Worm (Caenorhabditis elegans) whole organism, L3 larva: ENCODE data around the gene sulp-4.

Source experiments
- elt-1 ChIP-seq: fragments of 150-350 bp; optimal IDR thresholded peaks from 2 replicates; lab custom pipeline; 2014; ENCODE audit warnings: missing biosample characterization, missing genetic modification characterization
- fos-1 ChIP-seq: fragments of 150-350 bp; optimal IDR thresholded peaks from 2 replicates; lab custom pipeline; 2014; ENCODE audit warnings: missing biosample characterization, missing genetic modification characterization
- lsy-12 ChIP-seq: sonication (generic microtip); optimal IDR thresholded peaks from 2 replicates; lab custom pipeline; 2016; ENCODE audit warnings: mild to moderate bottlenecking, missing genetic modification characterization, missing compliant biosample characterization
- nfya-1 ChIP-seq: sonication (generic microtip); optimal IDR thresholded peaks from 2 replicates; lab custom pipeline; 2017; ENCODE audit warnings: missing genetic modification characterization, mild to moderate bottlenecking, missing compliant biosample characterization, antibody characterized with exemption, moderate library complexity; ENCODE audit not compliant: insufficient read depth
- nhr-12 ChIP-seq: fragments of 150-350 bp; optimal IDR thresholded peaks from 2 replicates; lab custom pipeline; 2014; ENCODE audit warnings: missing biosample characterization, missing genetic modification characterization
- nhr-25 ChIP-seq: sonication (generic microtip); optimal IDR thresholded peaks from 2 replicates; lab custom pipeline; 2017; ENCODE audit warnings: missing biosample characterization, missing genetic modification characterization
- nhr-28 ChIP-seq: fragments of 150-350 bp; optimal IDR thresholded peaks from 2 replicates; lab custom pipeline; 2014; ENCODE audit warnings: missing biosample characterization, missing genetic modification characterization
- snpc-4 ChIP-seq: fragments of 150-350 bp; optimal IDR thresholded peaks from 2 replicates; lab custom pipeline; 2014; ENCODE audit warnings: missing biosample characterization, missing genetic modification characterization

DNA sequence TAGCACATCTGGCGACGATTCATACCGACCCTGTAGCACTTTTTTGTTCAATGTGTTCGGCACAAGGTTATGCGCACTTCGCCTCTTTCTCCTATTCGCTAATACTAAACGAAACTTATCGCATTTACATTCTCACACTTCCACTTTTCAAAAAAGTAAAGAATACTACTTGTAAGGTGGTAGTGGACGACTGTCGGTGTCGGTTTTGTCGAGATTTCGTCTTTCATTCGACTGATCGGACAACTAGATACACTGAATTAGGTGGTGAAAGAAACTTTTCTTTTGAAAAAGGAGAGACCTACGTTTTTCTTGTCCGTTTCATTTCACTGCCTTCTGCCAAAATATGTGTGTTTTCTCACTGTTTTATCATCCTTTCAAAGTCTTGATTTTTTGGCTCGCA is 22.4 kb downstream of the sulp-4 start:
- TF ChIP-seq lsy-12 (no peak), elt-1 (tag; lab: Kevin White, UChicago) (no peak), snpc-4 (tag; lab: Kevin White, UChicago) (no peak), nhr-25 (tag; lab: Kevin White, UChicago) (peak; percentile 19), nfya-1 (tag; lab: Kevin White, UChicago) (no peak), fos-1 (tag; lab: Kevin White, UChicago) (no peak), nhr-28 (tag; lab: Kevin White, UChicago) (no peak), nhr-12 (tag; lab: Kevin White, UChicago) (no peak)
